Fruit fly (Drosophila melanogaster) whole organism, prepupa: ENCODE data around the gene CG42717.

Source experiments
- Blimp-1 ChIP-seq: fragments of 200-800 bp; sonication (Bioruptor generic); optimal IDR thresholded peaks from 3 replicates; lab custom pipeline; 2017; ENCODE audit warnings: missing biosample characterization, missing genetic modification characterization, mild to moderate bottlenecking, moderate library complexity, missing genetic modification reagents
- CG10631 ChIP-seq: fragments of 200-800 bp; sonication (Bioruptor generic); optimal IDR thresholded peaks from 2 replicates; lab custom pipeline; 2016; ENCODE audit warnings: missing biosample characterization, missing genetic modification characterization
- CG10669 ChIP-seq: fragments of 200-800 bp; sonication (Bioruptor generic); optimal IDR thresholded peaks from 3 replicates; lab custom pipeline; 2018; ENCODE audit warnings: missing biosample characterization, mild to moderate bottlenecking, missing genetic modification characterization, moderate library complexity
- CG11902 ChIP-seq: fragments of 200-800 bp; sonication (Bioruptor generic); optimal IDR thresholded peaks from 3 replicates; lab custom pipeline; 2016; ENCODE audit warnings: missing biosample characterization, missing genetic modification characterization
- CG15336 ChIP-seq: fragments of 200-800 bp; sonication (Bioruptor generic); IDR thresholded peaks from 2 replicates; pipeline ENCODE4 v1.3.6; 2022; ENCODE audit warnings: missing biosample characterization, missing genetic modification characterization
- CG1621 ChIP-seq: fragments of 200-800 bp; sonication (Bioruptor generic); optimal IDR thresholded peaks from 3 replicates; lab custom pipeline; 2018; ENCODE audit warnings: missing biosample characterization, mild to moderate bottlenecking, missing genetic modification characterization
- CG3032 ChIP-seq: fragments of 200-800 bp; optimal IDR thresholded peaks from 2 replicates; lab custom pipeline; 2019; ENCODE audit warnings: missing biosample characterization, mild to moderate bottlenecking, missing genetic modification characterization, moderate library complexity
- CG32006 ChIP-seq: fragments of 200-800 bp; sonication (Bioruptor generic); optimal IDR thresholded peaks from 3 replicates; lab custom pipeline; 2017; ENCODE audit warnings: missing biosample characterization, mild to moderate bottlenecking, missing genetic modification characterization
- CG6163 ChIP-seq: fragments of 200-800 bp; sonication (Bioruptor generic); IDR thresholded peaks from 3 replicates; pipeline ENCODE4 v1.3.6; 2022; ENCODE audit warnings: missing biosample characterization, missing genetic modification characterization
- CG6792 ChIP-seq: fragments of 200-800 bp; sonication (Bioruptor generic); optimal IDR thresholded peaks from 3 replicates; lab custom pipeline; 2016; ENCODE audit warnings: missing biosample characterization, missing genetic modification characterization
- CG6854 ChIP-seq: fragments of 200-800 bp; sonication (Bioruptor generic); optimal IDR thresholded peaks from 2 replicates; lab custom pipeline; 2017; ENCODE audit warnings: missing biosample characterization, mild to moderate bottlenecking, missing genetic modification characterization
- CG7368 ChIP-seq: fragments of 200-800 bp; sonication (Bioruptor generic); optimal IDR thresholded peaks from 3 replicates; lab custom pipeline; 2016; ENCODE audit warnings: missing biosample characterization, missing genetic modification characterization
- CG8119 ChIP-seq: fragments of 200-800 bp; sonication (Bioruptor generic); IDR thresholded peaks from 3 replicates; pipeline ENCODE4 v1.3.6; 2022; ENCODE audit warnings: missing biosample characterization, missing genetic modification characterization
- CG8319 ChIP-seq: fragments of 200-800 bp; sonication (Bioruptor generic); optimal IDR thresholded peaks from 3 replicates; lab custom pipeline; 2016; ENCODE audit warnings: missing biosample characterization, missing genetic modification characterization
- CG9139 ChIP-seq: fragments of 200-800 bp; sonication (Bioruptor generic); optimal IDR thresholded peaks from 3 replicates; lab custom pipeline; 2017; ENCODE audit warnings: missing biosample characterization, mild to moderate bottlenecking, missing genetic modification characterization
- Eip75B ChIP-seq: fragments of 200-800 bp; sonication (Bioruptor generic); optimal IDR thresholded peaks from 3 replicates; lab custom pipeline; 2016; ENCODE audit warnings: missing biosample characterization, missing genetic modification characterization
- Eip93F ChIP-seq: fragments of 200-800 bp; sonication (Bioruptor generic); optimal IDR thresholded peaks from 2 replicates; lab custom pipeline; 2016; ENCODE audit warnings: missing biosample characterization, mild to moderate bottlenecking, missing genetic modification characterization
- Ets21C ChIP-seq: fragments of 200-800 bp; sonication (Bioruptor generic); optimal IDR thresholded peaks from 3 replicates; lab custom pipeline; 2016; ENCODE audit warnings: missing biosample characterization, missing genetic modification characterization
- Gug ChIP-seq: fragments of 200-800 bp; sonication (Bioruptor generic); IDR thresholded peaks from 2 replicates; pipeline ENCODE4 v1.3.6; 2022; ENCODE audit warnings: missing biosample characterization, missing genetic modification characterization
- Hr38 ChIP-seq: sonication (Bioruptor generic); optimal IDR thresholded peaks from 2 replicates; lab custom pipeline; 2016; ENCODE audit warnings: missing biosample characterization, missing genetic modification characterization
- Hr39 ChIP-seq: fragments of 200-800 bp; sonication (Bioruptor generic); optimal IDR thresholded peaks from 2 replicates; lab custom pipeline; 2016; ENCODE audit warnings: missing biosample characterization, missing genetic modification characterization
- Lpt ChIP-seq: fragments of 200-800 bp; sonication (Bioruptor generic); optimal IDR thresholded peaks from 3 replicates; lab custom pipeline; 2016; ENCODE audit warnings: missing biosample characterization, missing genetic modification characterization
- Met ChIP-seq: fragments of 200-800 bp; sonication (Bioruptor generic); optimal IDR thresholded peaks from 3 replicates; lab custom pipeline; 2016; ENCODE audit warnings: missing biosample characterization, missing genetic modification characterization
- OdsH ChIP-seq: fragments of 200-800 bp; sonication (Bioruptor generic); optimal IDR thresholded peaks from 3 replicates; lab custom pipeline; 2016; ENCODE audit warnings: missing biosample characterization, missing genetic modification characterization
- Smox ChIP-seq: fragments of 200-800 bp; sonication (Bioruptor generic); optimal IDR thresholded peaks from 3 replicates; lab custom pipeline; 2016; ENCODE audit warnings: missing biosample characterization, missing genetic modification characterization
- Sox14 ChIP-seq: fragments of 200-800 bp; sonication (Bioruptor generic); optimal IDR thresholded peaks from 3 replicates; lab custom pipeline; 2016; ENCODE audit warnings: missing biosample characterization, missing genetic modification characterization
- Sox15 ChIP-seq: fragments of 200-800 bp; sonication (Bioruptor generic); optimal IDR thresholded peaks from 3 replicates; lab custom pipeline; 2016; ENCODE audit warnings: missing biosample characterization, missing genetic modification characterization
- achi ChIP-seq: fragments of 200-800 bp; sonication (Bioruptor generic); optimal IDR thresholded peaks from 3 replicates; lab custom pipeline; 2016; ENCODE audit warnings: missing biosample characterization, missing genetic modification characterization
- acj6 ChIP-seq: fragments of 200-800 bp; sonication (Bioruptor generic); optimal IDR thresholded peaks from 3 replicates; lab custom pipeline; 2016; ENCODE audit warnings: missing biosample characterization, missing genetic modification characterization
- cyc ChIP-seq: fragments of 200-800 bp; sonication (Bioruptor generic); optimal IDR thresholded peaks from 3 replicates; lab custom pipeline; 2016; ENCODE audit warnings: missing biosample characterization, missing genetic modification characterization
- dac ChIP-seq: fragments of 200-800 bp; sonication (Bioruptor generic); optimal IDR thresholded peaks from 2 replicates; lab custom pipeline; 2017; ENCODE audit warnings: missing biosample characterization, mild to moderate bottlenecking, missing genetic modification characterization
- esn ChIP-seq: fragments of 200-800 bp; sonication (Bioruptor generic); optimal IDR thresholded peaks from 2 replicates; lab custom pipeline; 2016; ENCODE audit warnings: missing biosample characterization, mild to moderate bottlenecking, missing genetic modification characterization, moderate library complexity
- fd59A ChIP-seq: fragments of 200-800 bp; sonication (Bioruptor generic); optimal IDR thresholded peaks from 2 replicates; lab custom pipeline; 2017; ENCODE audit warnings: missing biosample characterization, mild to moderate bottlenecking, missing genetic modification characterization, missing genetic modification reagents
- fd85E ChIP-seq: fragments of 200-800 bp; sonication (Bioruptor generic); optimal IDR thresholded peaks from 3 replicates; lab custom pipeline; 2016; ENCODE audit warnings: missing biosample characterization, missing genetic modification characterization
- fkh ChIP-seq: fragments of 200-800 bp; sonication (Bioruptor generic); optimal IDR thresholded peaks from 3 replicates; lab custom pipeline; 2017; ENCODE audit warnings: missing biosample characterization, mild to moderate bottlenecking, missing genetic modification characterization, moderate library complexity
- lz ChIP-seq: fragments of 200-800 bp; sonication (Bioruptor generic); optimal IDR thresholded peaks from 3 replicates; lab custom pipeline; 2016; ENCODE audit warnings: missing biosample characterization, missing genetic modification characterization
- salr ChIP-seq, 2 experiments: fragments of 200-800 bp; sonication (Bioruptor generic); optimal IDR thresholded peaks; 3 replicates each; lab custom pipeline; 2016 to 2018; ENCODE audit warnings: missing biosample characterization in 2 of 2, missing genetic modification characterization in 2 of 2, mild to moderate bottlenecking in 1 of 2
- ss ChIP-seq, 2 experiments: fragments of 200-800 bp; sonication (Bioruptor generic); optimal IDR thresholded peaks; 2 replicates in 1 of 2; 3 replicates in 1 of 2; lab custom pipeline; 2017 to 2018; ENCODE audit warnings: mild to moderate bottlenecking in 2 of 2, missing biosample characterization in 2 of 2, missing genetic modification characterization in 2 of 2, moderate library complexity in 1 of 2
- svp ChIP-seq: fragments of 200-800 bp; sonication (Bioruptor generic); peaks from one replicate; lab custom pipeline; 2016; ENCODE audit warnings: missing biosample characterization, missing genetic modification characterization
- topi ChIP-seq: fragments of 200-800 bp; sonication (Bioruptor generic); optimal IDR thresholded peaks from 3 replicates; lab custom pipeline; 2016; ENCODE audit warnings: missing biosample characterization, missing genetic modification characterization

The CG42717 gene

dm6 chr3L:16043045-16043781 lies 10.2 kb upstream of the CG42717 start (continued):
- TF ChIP-seq OdsH (GFP tag; lab: Kevin White, UChicago), result peak; percentile 81
- TF ChIP-seq CG8319 (GFP tag; lab: Kevin White, UChicago), result peak; percentile 41
- peak; percentile 82 for TF ChIP-seq svp (GFP tag; lab: Kevin White, UChicago)
- TF ChIP-seq dac, result peak; percentile 8
- TF ChIP-seq Gug (GFP tag; lab: Robert Waterston, UW), result peak; percentile 67
- peak; percentile 36 for TF ChIP-seq Smox (GFP tag; lab: Kevin White, UChicago)
- peak; percentile 90 for TF ChIP-seq CG8119 (GFP tag; lab: Robert Waterston, UW)
- peak; percentile 73 for TF ChIP-seq CG9139
- TF ChIP-seq CG7368 (GFP tag; lab: Kevin White, UChicago), result no peak
- peak; percentile 50 to 64 for TF ChIP-seq salr (GFP tag; optimal IDR thresholded peaks at IDR 0.05; lab: Kevin White, UChicago)

dm6 chr3L:16042640-16043039 lies 9.7 kb upstream of the CG42717 start:
- TF ChIP-seq fd85E (GFP tag; lab: Kevin White, UChicago) (peak; percentile 32), Hr39 (GFP tag; lab: Kevin White, UChicago) (no peak), Lpt (GFP tag; lab: Kevin White, UChicago) (peak; percentile 57)

dm6 chr3L:16042080-16042344 lies 9.0 kb upstream of the CG42717 start:
- no peak for TF ChIP-seq svp (GFP tag; lab: Kevin White, UChicago)
- TF ChIP-seq ss (GFP tag; optimal IDR thresholded peaks at IDR 0.05; lab: Kevin White, UChicago), result no peak
- TF ChIP-seq fd59A (GFP tag; lab: Kevin White, UChicago), result no peak
- TF ChIP-seq esn, result no peak
- TF ChIP-seq CG6792 (GFP tag; lab: Kevin White, UChicago), result no peak
- TF ChIP-seq Ets21C, result no peak
- TF ChIP-seq OdsH (GFP tag; lab: Kevin White, UChicago), result no peak
- 0 out of 2 replicates have a peak, but pooled peaks have one; percentile 3 for TF ChIP-seq CG15336
- peak; percentile 19 for TF ChIP-seq Met (GFP tag; lab: Kevin White, UChicago)
- peak; percentile 29 for TF ChIP-seq CG32006 (GFP tag; lab: Kevin White, UChicago)
- TF ChIP-seq fd85E (GFP tag; lab: Kevin White, UChicago), result no peak
- TF ChIP-seq CG3032 (tag; lab: Kevin White, UChicago), result peak; percentile 6
- TF ChIP-seq Eip75B (GFP tag; lab: Kevin White, UChicago), result no peak
- TF ChIP-seq topi (GFP tag; lab: Kevin White, UChicago), result no peak
- no peak for TF ChIP-seq CG8319 (GFP tag; lab: Kevin White, UChicago)
- TF ChIP-seq acj6 (GFP tag; lab: Kevin White, UChicago), result peak; percentile 28
- TF ChIP-seq CG10669 (GFP tag; lab: Kevin White, UChicago), result no peak
- TF ChIP-seq CG11902 (GFP tag; lab: Kevin White, UChicago), result no peak

- TF ChIP-seq achi (GFP tag; lab: Kevin White, UChicago) (no peak), CG1621 (tag; lab: Kevin White, UChicago) (peak; percentile 75), CG7368 (GFP tag; lab: Kevin White, UChicago) (peak; percentile 28), Smox (GFP tag; lab: Kevin White, UChicago) (peak; percentile 4), CG32006 (GFP tag; lab: Kevin White, UChicago) (peak; percentile 36), CG6163 (peak; percentile 65), Lpt (GFP tag; lab: Kevin White, UChicago) (peak; percentile 82), ss (GFP tag; optimal IDR thresholded peaks at IDR 0.05; lab: Kevin White, UChicago) (peak; percentile 92 to 96), fkh (GFP tag; lab: Kevin White, UChicago) (no peak), Ets21C (no peak), Sox15 (GFP tag; lab: Kevin White, UChicago) (no peak), Met (GFP tag; lab: Kevin White, UChicago) (peak; percentile 22), CG8119 (GFP tag; lab: Robert Waterston, UW) (peak; percentile 79), Blimp-1 (GFP tag; lab: Kevin White, UChicago) (peak; percentile 55), Eip75B (GFP tag; lab: Kevin White, UChicago) (no peak), Eip93F (GFP tag; lab: Kevin White, UChicago) (peak; percentile 59), Sox14 (GFP tag; lab: Kevin White, UChicago) (peak; percentile 61), topi (GFP tag; lab: Kevin White, UChicago) (peak; percentile 13), CG10631 (GFP tag; lab: Kevin White, UChicago) (peak; percentile 57), CG6854 (GFP tag; lab: Kevin White, UChicago) (peak; percentile 93), Hr38 (GFP tag; lab: Kevin White, UChicago) (no peak), esn (peak; percentile 2), Hr39 (GFP tag; lab: Kevin White, UChicago) (no peak), lz (GFP tag; lab: Kevin White, UChicago) (no peak), fd59A (GFP tag; lab: Kevin White, UChicago) (no peak), CG10669 (GFP tag; lab: Kevin White, UChicago) (peak; percentile 49), CG3032 (tag; lab: Kevin White, UChicago) (peak; percentile 20), cyc (GFP tag; lab: Kevin White, UChicago) (no peak), fd85E (GFP tag; lab: Kevin White, UChicago) (no peak)
Measured at dm6 chr3L:16041260-16042079, 8.5 kb upstream of the CG42717 start.
